Fruit fly (Drosophila melanogaster): Measurements from ENCODE around the gene CG33969.

Gene CG33969

DNA sequence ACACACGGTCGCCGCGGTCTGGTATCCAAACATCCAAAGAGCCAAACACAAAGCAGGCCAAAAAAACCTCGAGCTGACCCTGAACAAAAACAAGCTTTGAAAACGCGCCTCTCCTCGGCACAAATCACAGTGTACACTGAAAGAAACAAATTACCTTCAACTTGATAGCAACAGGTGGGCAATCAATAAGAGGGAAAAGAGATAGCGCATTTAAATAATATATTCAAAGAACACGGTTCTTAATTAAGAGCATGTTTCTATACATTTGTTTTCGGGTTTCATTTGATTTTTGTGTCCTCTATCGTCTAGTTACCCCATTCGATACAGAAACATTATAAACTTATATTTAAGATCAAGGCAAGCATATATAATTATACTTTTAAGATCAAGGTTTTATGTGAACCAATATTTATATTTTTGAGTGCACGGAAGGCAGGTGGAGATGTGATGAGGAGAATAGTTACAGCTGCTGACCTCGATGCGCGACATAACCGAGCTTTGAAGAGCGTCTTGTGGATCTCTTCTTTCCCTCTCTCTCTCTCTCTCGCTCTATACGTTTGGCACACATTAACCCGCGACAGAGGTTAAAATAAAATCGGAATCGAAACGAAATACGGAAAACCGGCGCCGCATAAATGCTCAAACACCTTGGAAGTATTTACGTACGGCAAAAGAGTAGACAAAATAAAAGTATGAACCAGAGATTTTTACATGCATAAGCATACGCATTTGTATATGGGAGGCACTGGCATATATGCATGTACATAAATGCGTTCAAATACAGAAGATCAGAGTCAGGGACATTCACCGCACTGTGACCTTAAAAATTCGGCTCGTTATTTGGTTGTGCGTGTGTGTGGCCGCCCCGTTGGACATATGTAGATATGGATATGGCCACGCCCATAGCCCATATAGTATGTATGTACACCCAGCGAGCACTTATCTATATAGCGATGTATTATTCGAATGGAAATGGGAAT is 5.2 kb upstream of the CG33969 start:
- TF ChIP-seq CG4496 (GFP tag; IDR thresholded peaks at IDR 0.05) (peak; percentile 62; the same call in 2 of the 3 replicates), CG8301 (tag; optimal IDR thresholded peaks at IDR 0.05) (peak; percentile 87), CG34367 (tag; optimal IDR thresholded peaks at IDR 0.05) (peak; percentile 62), CG17806 (tag; optimal IDR thresholded peaks at IDR 0.05) (peak; percentile 75), D1 (tag; optimal IDR thresholded peaks at IDR 0.05) (peak; percentile 16), Pif1B (GFP tag; optimal IDR thresholded peaks at IDR 0.05) (peak; percentile 84), rn (GFP tag; IDR thresholded peaks at IDR 0.05) (no peak), fd96Ca (GFP tag; IDR thresholded peaks at IDR 0.05) (peak; percentile 65), CG14655 (GFP tag; optimal IDR thresholded peaks at IDR 0.05) (no peak), CG9948 (tag; optimal IDR thresholded peaks at IDR 0.05) (peak; percentile 78), CG10348 (GFP tag; IDR thresholded peaks at IDR 0.05) (peak; percentile 29; the same call in 1 of the 2 replicates), CG8159 (tag; optimal IDR thresholded peaks at IDR 0.05) (peak; percentile 80), Ets98B (GFP tag; IDR thresholded peaks at IDR 0.05) (peak; percentile 53), EcR (GFP tag; optimal IDR thresholded peaks at IDR 0.05) (no peak), CG15710 (tag; optimal IDR thresholded peaks at IDR 0.05) (peak; percentile 65), CG12605 (GFP tag; IDR thresholded peaks at IDR 0.05) (peak; percentile 35; the same call in 1 of the 2 replicates), Pif1A (GFP tag; optimal IDR thresholded peaks at IDR 0.05) (peak; percentile 85), CG32121 (GFP tag; IDR thresholded peaks at IDR 0.05) (peak; percentile 70), CG13204 (GFP tag; optimal IDR thresholded peaks at IDR 0.05) (peak; percentile 19), Snoo (tag; optimal IDR thresholded peaks at IDR 0.05) (peak; percentile 65), gl (tag; optimal IDR thresholded peaks at IDR 0.05) (peak; percentile 22)

dm6 chr3L:20397770-20398169 is 4.4 kb upstream of the CG33969 start:
- TF ChIP-seq CG9948 (tag; optimal IDR thresholded peaks at IDR 0.05) = no peak
- TF ChIP-seq CG15710 (tag; optimal IDR thresholded peaks at IDR 0.05) = no peak
- TF ChIP-seq CG34367 (tag; optimal IDR thresholded peaks at IDR 0.05) = no peak
- no peak for TF ChIP-seq EcR (GFP tag; optimal IDR thresholded peaks at IDR 0.05)
- no peak for TF ChIP-seq CG4496 (GFP tag; IDR thresholded peaks at IDR 0.05)
- TF ChIP-seq Pif1A (GFP tag; optimal IDR thresholded peaks at IDR 0.05) = no peak
- TF ChIP-seq Snoo (tag; optimal IDR thresholded peaks at IDR 0.05) = no peak

dm6 chr3L:20396047-20396446 is 2.7 kb upstream of the CG33969 start:
- TF ChIP-seq CG13204 (GFP tag; optimal IDR thresholded peaks at IDR 0.05) (no peak), CG14655 (GFP tag; optimal IDR thresholded peaks at IDR 0.05) (no peak), CG17806 (tag; optimal IDR thresholded peaks at IDR 0.05) (no peak)

DNA sequence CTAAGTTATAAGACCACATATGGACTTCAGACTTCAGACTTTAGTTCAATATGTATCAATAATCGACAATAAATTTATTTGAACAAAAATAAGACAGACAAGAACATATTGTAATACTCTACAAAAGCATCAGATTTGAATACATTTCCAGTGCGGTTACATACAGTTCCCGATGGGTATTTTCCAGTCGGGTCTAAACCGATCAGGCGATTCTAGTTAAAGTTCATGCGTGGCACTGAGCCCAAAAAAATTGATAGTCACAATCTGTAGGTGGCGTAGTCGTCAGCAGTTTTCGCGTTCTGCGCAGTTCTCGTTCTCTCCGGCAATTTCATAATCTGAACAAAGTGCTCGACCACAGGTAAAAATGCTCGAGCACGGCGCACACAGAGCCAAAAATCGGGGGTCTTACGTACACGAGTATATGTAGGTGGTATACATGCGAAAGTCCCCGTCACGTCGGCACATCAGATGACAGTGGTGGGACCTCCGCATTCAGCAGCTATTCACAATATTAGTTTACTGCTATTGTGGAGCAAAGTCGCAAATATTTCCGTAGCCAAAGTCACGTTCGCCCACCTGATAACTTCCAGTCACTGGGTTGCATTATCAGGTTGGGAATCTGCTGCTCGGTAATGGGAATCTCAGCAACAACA is 2.0 kb upstream of the CG33969 start:
- no peak for TF ChIP-seq gl (tag; optimal IDR thresholded peaks at IDR 0.05)
- TF ChIP-seq D1 (tag; optimal IDR thresholded peaks at IDR 0.05) = no peak
- no peak for TF ChIP-seq CG32121 (GFP tag; IDR thresholded peaks at IDR 0.05)
- no peak for TF ChIP-seq EcR (GFP tag; optimal IDR thresholded peaks at IDR 0.05)
- TF ChIP-seq fd96Ca (GFP tag; IDR thresholded peaks at IDR 0.05) = 0 out of 3 replicates have a peak, but pooled peaks have one; percentile 13
- TF ChIP-seq CG14655 (GFP tag; optimal IDR thresholded peaks at IDR 0.05) = no peak
- TF ChIP-seq Pif1B (GFP tag; optimal IDR thresholded peaks at IDR 0.05) = peak; percentile 7

dm6 chr3L:20388983-20389382 is 4.4 kb downstream of the CG33969 start:
- TF ChIP-seq CG8301 (tag; optimal IDR thresholded peaks at IDR 0.05) (no peak), CG9948 (tag; optimal IDR thresholded peaks at IDR 0.05) (no peak), Pif1B (GFP tag; optimal IDR thresholded peaks at IDR 0.05) (no peak), CG34367 (tag; optimal IDR thresholded peaks at IDR 0.05) (no peak), CG8159 (tag; optimal IDR thresholded peaks at IDR 0.05) (no peak), CG15710 (tag; optimal IDR thresholded peaks at IDR 0.05) (no peak), fd96Ca (GFP tag; IDR thresholded peaks at IDR 0.05) (no peak), CG13204 (GFP tag; optimal IDR thresholded peaks at IDR 0.05) (no peak), EcR (GFP tag; optimal IDR thresholded peaks at IDR 0.05) (no peak), rn (GFP tag; IDR thresholded peaks at IDR 0.05) (no peak), CG4496 (GFP tag; IDR thresholded peaks at IDR 0.05) (no peak), Snoo (tag; optimal IDR thresholded peaks at IDR 0.05) (no peak), Pif1A (GFP tag; optimal IDR thresholded peaks at IDR 0.05) (no peak), CG14655 (GFP tag; optimal IDR thresholded peaks at IDR 0.05) (no peak), Ets98B (GFP tag; IDR thresholded peaks at IDR 0.05) (no peak), gl (tag; optimal IDR thresholded peaks at IDR 0.05) (no peak), CG12605 (GFP tag; IDR thresholded peaks at IDR 0.05) (no peak), CG10348 (GFP tag; IDR thresholded peaks at IDR 0.05) (no peak), CG32121 (GFP tag; IDR thresholded peaks at IDR 0.05) (no peak), CG17806 (tag; optimal IDR thresholded peaks at IDR 0.05) (no peak)

dm6 chr3L:20387843-20388163 is 5.5 kb downstream of the CG33969 start:
- TF ChIP-seq rn (GFP tag; IDR thresholded peaks at IDR 0.05) = no peak
- no peak for TF ChIP-seq fd96Ca (GFP tag; IDR thresholded peaks at IDR 0.05)
- peak; percentile 26 for TF ChIP-seq CG13204 (GFP tag; optimal IDR thresholded peaks at IDR 0.05)
- no peak for TF ChIP-seq Snoo (tag; optimal IDR thresholded peaks at IDR 0.05)
- TF ChIP-seq gl (tag; optimal IDR thresholded peaks at IDR 0.05) = peak; percentile 45
- TF ChIP-seq Pif1B (GFP tag; optimal IDR thresholded peaks at IDR 0.05) = no peak
- no peak for TF ChIP-seq CG8159 (tag; optimal IDR thresholded peaks at IDR 0.05)

Measured in whole organism, pupa.